Fruit fly (Drosophila melanogaster) whole organism, embryonic: ENCODE results near the gene GABPI.

Experiments used
- ATbp ChIP-seq: fragments of 200-800 bp; sonication (Bioruptor generic); optimal IDR thresholded peaks from 2 replicates; lab custom pipeline; 2017; ENCODE audit warnings: missing biosample characterization, mild to moderate bottlenecking, missing genetic modification characterization, missing genetic modification reagents
- CG10431 ChIP-seq: fragments of 200-800 bp; sonication (Bioruptor generic); optimal IDR thresholded peaks from 3 replicates; lab custom pipeline; 2018; ENCODE audit warnings: missing biosample characterization, mild to moderate bottlenecking, missing genetic modification characterization
- CG31365 ChIP-seq: fragments of 200-800 bp; sonication (Bioruptor generic); optimal IDR thresholded peaks from 2 replicates; lab custom pipeline; 2018; ENCODE audit warnings: missing biosample characterization, mild to moderate bottlenecking, missing genetic modification characterization
- CG9215 ChIP-seq: fragments of 200-800 bp; sonication (Bioruptor generic); IDR thresholded peaks from 2 replicates; pipeline ENCODE4 v1.3.6; 2022; ENCODE audit warnings: missing biosample characterization, missing genetic modification characterization
- Pdp1 ChIP-seq, 2 experiments: fragments of 200-800 bp; sonication (Bioruptor generic); optimal IDR thresholded peaks; 3 replicates each; lab custom pipeline; 2016; ENCODE audit warnings: missing biosample characterization in 2 of 2, missing genetic modification characterization in 2 of 2, mild to moderate bottlenecking in 1 of 2, moderate library complexity in 1 of 2
- Taf1 ChIP-seq: fragments of 200-800 bp; sonication (Bioruptor generic); IDR thresholded peaks from 2 replicates; pipeline ENCODE4 v1.3.6; 2022; ENCODE audit warnings: missing biosample characterization, missing genetic modification characterization
- dan ChIP-seq: fragments of 200-800 bp; sonication (Bioruptor generic); IDR thresholded peaks from 2 replicates; pipeline ENCODE4 v1.3.6; 2022; ENCODE audit warnings: missing biosample characterization, missing genetic modification characterization
- gfzf ChIP-seq: fragments of 200-800 bp; sonication (Bioruptor generic); optimal IDR thresholded peaks from 2 replicates; lab custom pipeline; 2016; ENCODE audit warnings: missing biosample characterization, mild to moderate bottlenecking, missing genetic modification characterization, moderate library complexity
- prd ChIP-seq, 3 experiments: fragments of >200 bp in 2 of 3; fragments of 200-800 bp in 1 of 3; sonication (Bioruptor generic) in 1 of 3; optimal IDR thresholded peaks in 2 of 3; IDR thresholded peaks in 1 of 3; 2 replicates in 2 of 3; 3 replicates in 1 of 3; pipeline versions ENCODE4 v1.3.6 to Lab custom; 2017 to 2022; ENCODE audit warnings: missing biosample characterization in 1 of 3, missing genetic modification characterization in 1 of 3
- psq ChIP-seq: fragments of 200-800 bp; sonication (Bioruptor generic); optimal IDR thresholded peaks from 2 replicates; lab custom pipeline; 2017; ENCODE audit warnings: missing biosample characterization, missing genetic modification characterization

dm6 chr2L:3011484-3011883 is 18.9 kb upstream of the GABPI start:
- no peak for TF ChIP-seq Taf1 (GFP tag; lab: Robert Waterston, UW)
- no peak for TF ChIP-seq ATbp (GFP tag; lab: Kevin White, UChicago)
- no peak for TF ChIP-seq prd (optimal IDR thresholded peaks at IDR 0.05; lab: Kevin White, UChicago)
- no peak for TF ChIP-seq prd (GFP tag; IDR thresholded peaks at IDR 0.05; lab: Robert Waterston, UW)
- no peak for TF ChIP-seq psq (GFP tag; lab: Kevin White, UChicago)
- no peak for TF ChIP-seq CG9215 (GFP tag; lab: Robert Waterston, UW)
- TF ChIP-seq Pdp1 (GFP tag; optimal IDR thresholded peaks at IDR 0.05; lab: Kevin White, UChicago), result no peak
- TF ChIP-seq CG31365, result no peak
- TF ChIP-seq CG10431 (GFP tag; lab: Kevin White, UChicago), result no peak
- TF ChIP-seq dan (GFP tag; lab: Robert Waterston, UW), result no peak
- no peak for TF ChIP-seq gfzf (GFP tag; lab: Kevin White, UChicago)
